Fruit fly (Drosophila melanogaster): ENCODE measurements around the gene Atg1.

The Atg1 gene

DNA sequence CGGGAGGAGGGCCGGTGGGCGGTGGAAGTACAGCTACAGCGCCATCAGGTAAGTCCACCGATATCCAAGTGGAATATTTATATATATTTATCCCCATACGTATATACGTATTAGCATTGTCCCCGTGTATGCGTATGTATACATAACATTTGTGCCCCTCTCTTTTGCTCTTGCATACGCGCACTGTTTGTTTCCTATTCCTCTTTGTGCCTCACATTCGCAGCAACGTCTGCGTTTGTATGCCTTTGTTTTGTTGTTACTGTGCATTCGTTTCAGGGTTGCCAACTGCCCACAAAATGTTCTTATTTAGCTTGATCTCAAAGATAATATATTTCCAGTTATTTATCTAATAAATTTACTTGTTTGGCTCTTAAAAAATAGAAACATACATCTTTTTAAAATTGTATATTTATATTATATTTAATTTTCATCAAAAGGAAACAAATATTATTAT, 1.4 kb upstream of the Atg1 start (continued):
- TF ChIP-seq Xrp1 (GFP tag; IDR thresholded peaks at IDR 0.05) (peak; percentile 57), Nf-YB (GFP tag; optimal IDR thresholded peaks at IDR 0.05) (peak; percentile 20), eyg (GFP tag; optimal IDR thresholded peaks at IDR 0.05) (no peak), CG4820 (GFP tag; optimal IDR thresholded peaks at IDR 0.05) (no peak), CG2678 (tag; optimal IDR thresholded peaks at IDR 0.05) (peak; percentile 63), CG15514 (GFP tag; optimal IDR thresholded peaks at IDR 0.05) (peak; percentile 41), Mrtf (GFP tag; IDR thresholded peaks at IDR 0.05) (no peak), CoRest (tag; optimal IDR thresholded peaks at IDR 0.05) (peak; percentile 46), CG10274 (GFP tag; optimal IDR thresholded peaks at IDR 0.05) (no peak), Nf-YA (GFP tag; IDR thresholded peaks at IDR 0.05) (no peak), Dek (tag; optimal IDR thresholded peaks at IDR 0.05) (peak; percentile 66), CG11723 (GFP tag; optimal IDR thresholded peaks at IDR 0.05) (peak; percentile 21), CG7786 (GFP tag; optimal IDR thresholded peaks at IDR 0.05) (no peak), CG16813 (GFP tag; IDR thresholded peaks at IDR 0.05; ENCODE audit: partially characterized antibody) (no peak), kni (GFP tag; optimal IDR thresholded peaks at IDR 0.05) (no peak), crc (GFP tag; optimal IDR thresholded peaks at IDR 0.05) (no peak), sug (tag; optimal IDR thresholded peaks at IDR 0.05) (peak; percentile 33), slbo (GFP tag; IDR thresholded peaks at IDR 0.05) (peak; percentile 27; the same call in 1 of the 2 replicates), croc (GFP tag; conservative IDR thresholded peaks at IDR 0.05) (no peak), CG2889 (GFP tag; IDR thresholded peaks at IDR 0.05) (no peak), pnt (GFP tag; optimal IDR thresholded peaks at IDR 0.05) (no peak), dan (GFP tag; IDR thresholded peaks at IDR 0.05) (no peak), CG13624 (GFP tag; optimal IDR thresholded peaks at IDR 0.05) (no peak), br (optimal IDR thresholded peaks at IDR 0.05) (no peak), Dp (GFP tag; optimal IDR thresholded peaks at IDR 0.05) (no peak), sima (GFP tag; optimal IDR thresholded peaks at IDR 0.05) (no peak), tio (GFP tag; optimal IDR thresholded peaks at IDR 0.05) (no peak), fu2 (GFP tag; optimal IDR thresholded peaks at IDR 0.05) (no peak), gsb (GFP tag; IDR thresholded peaks at IDR 0.05) (no peak), mirr (GFP tag; optimal IDR thresholded peaks at IDR 0.05) (no peak), ara (GFP tag; IDR thresholded peaks at IDR 0.05) (no peak), Dad (GFP tag; optimal IDR thresholded peaks at IDR 0.05) (no peak), Mes4 (GFP tag; optimal IDR thresholded peaks at IDR 0.05) (no peak), ato (GFP tag; IDR thresholded peaks at IDR 0.05; ENCODE audit: partially characterized antibody) (no peak), CG15073 (GFP tag; optimal IDR thresholded peaks at IDR 0.05) (no peak), CG43689 (GFP tag; IDR thresholded peaks at IDR 0.05) (no peak), en (GFP tag; optimal IDR thresholded peaks at IDR 0.05) (no peak), so (GFP tag; IDR thresholded peaks at IDR 0.05) (0 out of 3 replicates have a peak, but pooled peaks have one; percentile 20), CG17385 (GFP tag; optimal IDR thresholded peaks at IDR 0.05) (peak; percentile 65), sisA (GFP tag; IDR thresholded peaks at IDR 0.05) (no peak), hbn (GFP tag; IDR thresholded peaks at IDR 0.05; ENCODE audit: partially characterized antibody) (no peak), Dip2 (GFP tag; IDR thresholded peaks at IDR 0.05) (no peak), CG6254 (GFP tag; optimal IDR thresholded peaks at IDR 0.05) (peak; percentile 33), CG17568 (GFP tag; optimal IDR thresholded peaks at IDR 0.05) (no peak), Ptx1 (GFP tag; IDR thresholded peaks at IDR 0.05) (peak; percentile 57), Sin3A (optimal IDR thresholded peaks at IDR 0.05) (no peak), CG2712 (tag; optimal IDR thresholded peaks at IDR 0.05) (peak; percentile 79), Oaz (GFP tag; IDR thresholded peaks at IDR 0.05) (no peak), CG6791 (GFP tag; IDR thresholded peaks at IDR 0.05; ENCODE audit: partially characterized antibody) (no peak), Asciz (GFP tag; optimal IDR thresholded peaks at IDR 0.05) (peak; percentile 52), Gsc (GFP tag; IDR thresholded peaks at IDR 0.05) (no peak), lmd (GFP tag; IDR thresholded peaks at IDR 0.05) (no peak), yki (optimal IDR thresholded peaks at IDR 0.05) (no peak)

Measured in whole organism, embryonic.